Worm (Caenorhabditis elegans) whole organism, L3 larva: Measurements from ENCODE around the gene K12G11.6.

Experiments
- R02D3.7 ChIP-seq: fragments of 150-350 bp; optimal IDR thresholded peaks from 2 replicates; lab custom pipeline; 2014; ENCODE audit warnings: missing biosample characterization, missing genetic modification characterization
- ZK546.5 ChIP-seq: sonication (generic microtip); optimal IDR thresholded peaks from 2 replicates; lab custom pipeline; 2017; ENCODE audit warnings: missing biosample characterization, missing genetic modification characterization
- ama-1 ChIP-seq: fragments of 150-350 bp; optimal IDR thresholded peaks from 2 replicates; lab custom pipeline; 2018
- ceh-16 ChIP-seq: sonication (generic microtip); optimal IDR thresholded peaks from 2 replicates; lab custom pipeline; 2017; ENCODE audit warnings: missing biosample characterization, missing genetic modification characterization
- ceh-28 ChIP-seq: fragments of 150-350 bp; optimal IDR thresholded peaks from 2 replicates; lab custom pipeline; 2014; ENCODE audit warnings: missing biosample characterization, missing genetic modification reagents, missing genetic modification characterization
- ceh-82 ChIP-seq: fragments of 150-350 bp; optimal IDR thresholded peaks from 2 replicates; lab custom pipeline; 2014; ENCODE audit warnings: missing biosample characterization, missing genetic modification characterization
- ceh-9 ChIP-seq: sonication (generic microtip); optimal IDR thresholded peaks from 2 replicates; lab custom pipeline; 2018; ENCODE audit warnings: missing biosample characterization, missing genetic modification characterization
- daf-12 ChIP-seq: fragments of 150-350 bp; optimal IDR thresholded peaks from 2 replicates; lab custom pipeline; 2014; ENCODE audit warnings: missing biosample characterization, missing genetic modification reagents, missing genetic modification characterization
- egl-27 ChIP-seq: sonication (generic microtip); optimal IDR thresholded peaks from 4 replicates; lab custom pipeline; 2017; ENCODE audit warnings: missing biosample characterization, missing genetic modification reagents, missing genetic modification characterization
- egl-5 ChIP-seq: fragments of 150-350 bp; optimal IDR thresholded peaks from 2 replicates; lab custom pipeline; 2017; ENCODE audit warnings: missing biosample characterization, missing genetic modification reagents, missing genetic modification characterization, inconsistent platforms
- elt-1 ChIP-seq: fragments of 150-350 bp; optimal IDR thresholded peaks from 2 replicates; lab custom pipeline; 2014; ENCODE audit warnings: missing biosample characterization, missing genetic modification characterization
- elt-2 ChIP-seq: sonication (generic microtip); optimal IDR thresholded peaks from 2 replicates; lab custom pipeline; 2016; ENCODE audit warnings: missing genetic modification reagents, mild to moderate bottlenecking, missing genetic modification characterization, missing compliant biosample characterization
- eor-1 ChIP-seq, 2 experiments: fragments of 150-350 bp; optimal IDR thresholded peaks; 2 replicates each; lab custom pipeline; 2014 to 2018; ENCODE audit warnings: missing biosample characterization in 2 of 2, missing genetic modification characterization in 2 of 2
- fkh-10 ChIP-seq: sonication (generic microtip); optimal IDR thresholded peaks from 2 replicates; lab custom pipeline; 2017; ENCODE audit warnings: missing biosample characterization, missing genetic modification reagents, missing genetic modification characterization
- fkh-2 ChIP-seq: fragments of 150-350 bp; optimal IDR thresholded peaks from 2 replicates; lab custom pipeline; 2014; ENCODE audit warnings: missing biosample characterization, missing genetic modification reagents, missing genetic modification characterization
- lin-15B ChIP-seq: fragments of 150-350 bp; optimal IDR thresholded peaks from 2 replicates; lab custom pipeline; 2014; ENCODE audit warnings: missing biosample characterization, missing genetic modification characterization
- lin-39 ChIP-seq: fragments of 150-350 bp; optimal IDR thresholded peaks from 2 replicates; lab custom pipeline; 2018; ENCODE audit warnings: missing biosample characterization, missing genetic modification reagents, missing genetic modification characterization
- lsy-12 ChIP-seq: sonication (generic microtip); optimal IDR thresholded peaks from 2 replicates; lab custom pipeline; 2016; ENCODE audit warnings: mild to moderate bottlenecking, missing genetic modification characterization, missing compliant biosample characterization
- mdl-1 ChIP-seq: fragments of 150-350 bp; optimal IDR thresholded peaks from 2 replicates; lab custom pipeline; 2014; ENCODE audit warnings: missing biosample characterization, missing genetic modification characterization
- nfya-1 ChIP-seq: sonication (generic microtip); optimal IDR thresholded peaks from 2 replicates; lab custom pipeline; 2017; ENCODE audit warnings: missing genetic modification characterization, mild to moderate bottlenecking, missing compliant biosample characterization, antibody characterized with exemption, moderate library complexity; ENCODE audit not compliant: insufficient read depth
- nhr-23 ChIP-seq: fragments of 150-350 bp; optimal IDR thresholded peaks from 2 replicates; lab custom pipeline; 2014; ENCODE audit warnings: missing biosample characterization, missing genetic modification reagents, missing genetic modification characterization
- nhr-25 ChIP-seq: sonication (generic microtip); optimal IDR thresholded peaks from 2 replicates; lab custom pipeline; 2017; ENCODE audit warnings: missing biosample characterization, missing genetic modification characterization
- nhr-28 ChIP-seq: fragments of 150-350 bp; optimal IDR thresholded peaks from 2 replicates; lab custom pipeline; 2014; ENCODE audit warnings: missing biosample characterization, missing genetic modification characterization
- nhr-43 ChIP-seq: sonication (generic microtip); optimal IDR thresholded peaks from 2 replicates; lab custom pipeline; 2016; ENCODE audit warnings: mild to moderate bottlenecking, missing genetic modification characterization, missing compliant biosample characterization; ENCODE audit not compliant: poor library complexity, severe bottlenecking
- nhr-67 ChIP-seq: fragments of 150-350 bp; optimal IDR thresholded peaks from 2 replicates; lab custom pipeline; 2014; ENCODE audit warnings: missing biosample characterization, missing genetic modification characterization
- nhr-76 ChIP-seq: fragments of 150-350 bp; sonication (generic microtip); optimal IDR thresholded peaks from 5 replicates; lab custom pipeline; 2014; ENCODE audit warnings: missing biosample characterization, missing genetic modification characterization
- nhr-77 ChIP-seq: fragments of 150-350 bp; optimal IDR thresholded peaks from 2 replicates; lab custom pipeline; 2014; ENCODE audit warnings: missing biosample characterization, missing genetic modification characterization
- pha-4 ChIP-seq: fragments of 150-350 bp; optimal IDR thresholded peaks from 2 replicates; lab custom pipeline; 2014; ENCODE audit warnings: missing biosample characterization, missing genetic modification reagents, missing genetic modification characterization
- pqm-1 ChIP-seq: fragments of 150-350 bp; optimal IDR thresholded peaks from 2 replicates; lab custom pipeline; 2017; ENCODE audit warnings: missing biosample characterization, missing genetic modification characterization, inconsistent platforms
- sea-2 ChIP-seq: fragments of 150-350 bp; sonication (generic microtip); optimal IDR thresholded peaks from 4 replicates; lab custom pipeline; 2014; ENCODE audit warnings: missing biosample characterization, missing genetic modification reagents, missing genetic modification characterization
- skn-1 ChIP-seq: fragments of 150-350 bp; optimal IDR thresholded peaks from 2 replicates; lab custom pipeline; 2014; ENCODE audit warnings: missing biosample characterization, missing genetic modification characterization
- snpc-4 ChIP-seq: fragments of 150-350 bp; optimal IDR thresholded peaks from 2 replicates; lab custom pipeline; 2014; ENCODE audit warnings: missing biosample characterization, missing genetic modification characterization
- tbx-2 ChIP-seq: sonication (generic microtip); optimal IDR thresholded peaks from 2 replicates; lab custom pipeline; 2016; ENCODE audit warnings: mild to moderate bottlenecking, missing genetic modification characterization, missing compliant biosample characterization
- unc-62 ChIP-seq: fragments of 150-350 bp; sonication (generic microtip); optimal IDR thresholded peaks from 4 replicates; lab custom pipeline; 2014; ENCODE audit warnings: missing biosample characterization, missing genetic modification reagents, missing genetic modification characterization
- ztf-11 ChIP-seq: fragments of 150-350 bp; optimal IDR thresholded peaks from 2 replicates; lab custom pipeline; 2014; ENCODE audit warnings: missing biosample characterization, missing genetic modification characterization
- ztf-4 ChIP-seq: fragments of 150-350 bp; optimal IDR thresholded peaks from 2 replicates; lab custom pipeline; 2014; ENCODE audit warnings: missing biosample characterization, missing genetic modification characterization

The K12G11.6 gene

ce11 chrV:11849408-11849807 is 44.7 kb upstream of the K12G11.6 start:
- TF ChIP-seq elt-2 (tag; lab: Kevin White, UChicago) (peak; percentile 66), skn-1 (no peak), fkh-10 (GFP tag; lab: Kevin White, UChicago) (no peak), pqm-1 (tag; lab: Kevin White, UChicago) (peak; percentile 30), elt-1 (no peak)

- TF ChIP-seq tbx-2 (tag; lab: Kevin White, UChicago) (no peak), lin-39 (tag; lab: Kevin White, UChicago) (peak; percentile 15)
Measured at ce11 chrV:11852305-11852704, 41.8 kb upstream of the K12G11.6 start.

- TF ChIP-seq elt-2 (tag; lab: Kevin White, UChicago) = peak; percentile 33
- no peak for TF ChIP-seq fkh-10 (GFP tag; lab: Kevin White, UChicago)
- TF ChIP-seq ama-1 (lab: Kevin White, UChicago) = no peak
- peak; percentile 20 for TF ChIP-seq pha-4 (tag; lab: Kevin White, UChicago)
Measured at ce11 chrV:11853723-11854122, 40.4 kb upstream of the K12G11.6 start.

ce11 chrV:11854905-11855304 is 39.2 kb upstream of the K12G11.6 start:
- TF ChIP-seq nhr-28 (tag; lab: Kevin White, UChicago) = no peak
- no peak for TF ChIP-seq ama-1 (lab: Kevin White, UChicago)
- TF ChIP-seq pqm-1 (tag; lab: Kevin White, UChicago) = no peak

- TF ChIP-seq pha-4 (tag; lab: Kevin White, UChicago) = no peak
- TF ChIP-seq ceh-16 (tag; lab: Kevin White, UChicago) = no peak
- no peak for TF ChIP-seq skn-1
- no peak for TF ChIP-seq nhr-77 (tag; lab: Kevin White, UChicago)
- no peak for TF ChIP-seq ZK546.5
- TF ChIP-seq unc-62 = no peak
- TF ChIP-seq lsy-12 (tag; lab: Kevin White, UChicago) = no peak
- no peak for TF ChIP-seq nhr-28 (tag; lab: Kevin White, UChicago)
- TF ChIP-seq ztf-11 (tag; lab: Kevin White, UChicago) = no peak
- no peak for TF ChIP-seq nhr-76 (tag; lab: Kevin White, UChicago)
- no peak for TF ChIP-seq lin-15B (tag; lab: Kevin White, UChicago)
- TF ChIP-seq sea-2 (GFP tag; lab: Kevin White, UChicago) = no peak
- TF ChIP-seq elt-2 (tag; lab: Kevin White, UChicago) = no peak
- TF ChIP-seq, all 47 proteins: peak for 0
Measured at ce11 chrV:11856022-11856421, 38.1 kb upstream of the K12G11.6 start.

- TF ChIP-seq egl-5 (peak; percentile 65), fkh-10 (GFP tag; lab: Kevin White, UChicago) (no peak), nhr-25 (tag; lab: Kevin White, UChicago) (peak; percentile 60), lsy-12 (tag; lab: Kevin White, UChicago) (no peak), nhr-23 (tag; lab: Kevin White, UChicago) (peak; percentile 25), ceh-9 (no peak), mdl-1 (tag; lab: Kevin White, UChicago) (no peak), lin-39 (tag; lab: Kevin White, UChicago) (no peak)
Measured at ce11 chrV:11857756-11858155, 36.4 kb upstream of the K12G11.6 start.

- TF ChIP-seq elt-1 (peak; percentile 78), nhr-23 (tag; lab: Kevin White, UChicago) (peak; percentile 15), egl-5 (no peak)
- TF ChIP-seq, all 47 proteins: peak for 2
Measured at ce11 chrV:11858299-11858698, 35.8 kb upstream of the K12G11.6 start.

- TF ChIP-seq nhr-23 (tag; lab: Kevin White, UChicago) = peak; percentile 75
- peak; percentile 11 for TF ChIP-seq nfya-1 (tag; lab: Kevin White, UChicago)
- TF ChIP-seq R02D3.7 (tag; lab: Kevin White, UChicago) = no peak
- TF ChIP-seq fkh-10 (GFP tag; lab: Kevin White, UChicago) = no peak
- no peak for TF ChIP-seq eor-1 (tag; optimal IDR thresholded peaks at IDR 0.05; lab: Kevin White, UChicago)
- TF ChIP-seq nhr-77 (tag; lab: Kevin White, UChicago) = no peak
- TF ChIP-seq nhr-67 (tag; lab: Kevin White, UChicago) = no peak
- no peak for TF ChIP-seq ceh-16 (tag; lab: Kevin White, UChicago)
- TF ChIP-seq fkh-2 (tag; lab: Kevin White, UChicago) = no peak
- TF ChIP-seq ztf-11 (tag; lab: Kevin White, UChicago) = no peak
- no peak for TF ChIP-seq egl-27 (tag; lab: Kevin White, UChicago)
- TF ChIP-seq lsy-12 (tag; lab: Kevin White, UChicago) = no peak
- TF ChIP-seq ztf-4 (tag; lab: Kevin White, UChicago) = no peak
- no peak for TF ChIP-seq ceh-82 (tag; lab: Kevin White, UChicago)
- no peak for TF ChIP-seq nhr-28 (tag; lab: Kevin White, UChicago)
- TF ChIP-seq daf-12 (tag; lab: Kevin White, UChicago) = no peak
- peak; percentile 86 for TF ChIP-seq elt-2 (tag; lab: Kevin White, UChicago)
- peak; percentile 96 for TF ChIP-seq nhr-43 (tag; lab: Kevin White, UChicago)
- peak; percentile 10 for TF ChIP-seq ceh-28 (tag; lab: Kevin White, UChicago)
- TF ChIP-seq snpc-4 = no peak
Measured at ce11 chrV:11859082-11859858, 34.9 kb upstream of the K12G11.6 start.
